Fruit fly (Drosophila melanogaster) Kc167 (cell line): ENCODE results near the gene CG15864.

Experiments used
- Myc ChIP-seq: fragments of >200 bp; optimal IDR thresholded peaks from 2 replicates; lab custom pipeline; 2017; ENCODE audit warnings: missing external identifiers
- Sin3A ChIP-seq: fragments of >200 bp; optimal IDR thresholded peaks from 2 replicates; lab custom pipeline; 2018; ENCODE audit warnings: missing external identifiers
- h ChIP-seq: fragments of >200 bp; optimal IDR thresholded peaks from 3 replicates; lab custom pipeline; 2018; ENCODE audit warnings: missing external identifiers
- insv ChIP-seq: fragments of >200 bp; optimal IDR thresholded peaks from 3 replicates; lab custom pipeline; 2018; ENCODE audit warnings: missing external identifiers
- psq ChIP-seq: fragments of >200 bp; optimal IDR thresholded peaks from 2 replicates; lab custom pipeline; 2017; ENCODE audit warnings: missing external identifiers
- ttk ChIP-seq: sonication (Bioruptor generic); optimal IDR thresholded peaks from 2 replicates; lab custom pipeline; 2017; ENCODE audit warnings: missing external identifiers

dm6 chr3R:8219891-8220290 lies 28.3 kb upstream of the CG15864 start, which contains the start of gene CG18249:
- TF ChIP-seq ttk (lab: Kevin White, UChicago), result no peak
- TF ChIP-seq insv, result no peak
- TF ChIP-seq h (lab: Kevin White, UChicago), result no peak
- TF ChIP-seq psq (lab: Kevin White, UChicago), result no peak
- no peak for TF ChIP-seq Sin3A
- TF ChIP-seq Myc (lab: Kevin White, UChicago), result no peak
